Fruit fly (Drosophila melanogaster) whole organism, embryonic: Measurements from ENCODE around the gene CG14017.

Experiments used
- ATbp ChIP-seq: fragments of 200-800 bp; sonication (Bioruptor generic); optimal IDR thresholded peaks from 2 replicates; lab custom pipeline; 2017; ENCODE audit warnings: missing biosample characterization, mild to moderate bottlenecking, missing genetic modification characterization, missing genetic modification reagents
- Adf1 ChIP-seq: fragments of 200-800 bp; sonication (Bioruptor generic); IDR thresholded peaks from 2 replicates; pipeline ENCODE4 v1.3.6; 2022; ENCODE audit warnings: missing biosample characterization, missing genetic modification characterization
- CG11695 ChIP-seq: fragments of 200-800 bp; sonication (Bioruptor generic); IDR thresholded peaks from 3 replicates; pipeline ENCODE4 v1.3.6; 2022; ENCODE audit warnings: missing biosample characterization, missing genetic modification characterization
- CG12155 ChIP-seq: fragments of 200-800 bp; sonication (Bioruptor generic); optimal IDR thresholded peaks from 3 replicates; lab custom pipeline; 2016; ENCODE audit warnings: missing biosample characterization, missing genetic modification characterization
- CG13775 ChIP-seq: fragments of 200-800 bp; sonication (Bioruptor generic); optimal IDR thresholded peaks from 3 replicates; lab custom pipeline; 2017; ENCODE audit warnings: missing biosample characterization, mild to moderate bottlenecking, missing genetic modification characterization
- CG14050 ChIP-seq: fragments of 200-800 bp; sonication (Bioruptor generic); IDR thresholded peaks from 3 replicates; pipeline ENCODE4 v1.3.6; 2022; ENCODE audit warnings: missing biosample characterization, missing genetic modification characterization
- CG14710 ChIP-seq: fragments of 200-800 bp; sonication (Bioruptor generic); optimal IDR thresholded peaks from 3 replicates; lab custom pipeline; 2019; ENCODE audit warnings: missing biosample characterization, mild to moderate bottlenecking, missing genetic modification characterization, moderate library complexity
- CG1529 ChIP-seq: fragments of 200-800 bp; sonication (Bioruptor generic); optimal IDR thresholded peaks from 3 replicates; lab custom pipeline; 2018; ENCODE audit warnings: missing biosample characterization, missing genetic modification characterization
- CG16813 ChIP-seq: fragments of 200-800 bp; sonication (Bioruptor generic); IDR thresholded peaks from 3 replicates; pipeline ENCODE4 v1.3.6; 2022; ENCODE audit warnings: missing biosample characterization, missing genetic modification characterization; ENCODE audit not compliant: partially characterized antibody
- CG1792 ChIP-seq: fragments of 200-800 bp; sonication (Bioruptor generic); optimal IDR thresholded peaks from 2 replicates; lab custom pipeline; 2016; ENCODE audit warnings: missing biosample characterization, missing genetic modification characterization
- CG18476 ChIP-seq: fragments of 200-800 bp; sonication (Bioruptor generic); optimal IDR thresholded peaks from 2 replicates; lab custom pipeline; 2016; ENCODE audit warnings: missing biosample characterization, mild to moderate bottlenecking, missing genetic modification characterization
- CG18599 ChIP-seq: fragments of 200-800 bp; sonication (Bioruptor generic); optimal IDR thresholded peaks from 3 replicates; lab custom pipeline; 2017; ENCODE audit warnings: missing biosample characterization, missing genetic modification characterization, mild to moderate bottlenecking, moderate library complexity, missing genetic modification reagents
- CG3838 ChIP-seq: fragments of 200-800 bp; sonication (Bioruptor generic); optimal IDR thresholded peaks from 3 replicates; lab custom pipeline; 2016; ENCODE audit warnings: missing biosample characterization, missing genetic modification characterization
- CG3847 ChIP-seq: fragments of 200-800 bp; sonication (Bioruptor generic); IDR thresholded peaks from 2 replicates; pipeline ENCODE4 v1.3.6; 2022; ENCODE audit warnings: missing biosample characterization, missing genetic modification characterization
- CG43689 ChIP-seq: fragments of 200-800 bp; sonication (Bioruptor generic); IDR thresholded peaks from 2 replicates; pipeline ENCODE4 v1.3.6; 2022; ENCODE audit warnings: missing biosample characterization, missing genetic modification characterization
- CG4820 ChIP-seq: fragments of 200-800 bp; sonication (Bioruptor generic); optimal IDR thresholded peaks from 3 replicates; lab custom pipeline; 2016; ENCODE audit warnings: missing biosample characterization, missing genetic modification characterization
- CG4854 ChIP-seq: fragments of 200-800 bp; sonication (Bioruptor generic); optimal IDR thresholded peaks from 2 replicates; lab custom pipeline; 2016; ENCODE audit warnings: missing biosample characterization, missing genetic modification characterization, inconsistent platforms
- CG6654 ChIP-seq: fragments of 200-800 bp; sonication (Bioruptor generic); optimal IDR thresholded peaks from 2 replicates; lab custom pipeline; 2017; ENCODE audit warnings: missing biosample characterization, mild to moderate bottlenecking, missing genetic modification characterization
- CG6791 ChIP-seq: fragments of 200-800 bp; sonication (Bioruptor generic); IDR thresholded peaks from 3 replicates; pipeline ENCODE4 v1.3.6; 2022; ENCODE audit warnings: missing biosample characterization, missing genetic modification characterization; ENCODE audit not compliant: partially characterized antibody
- CG7745 ChIP-seq: fragments of 200-800 bp; sonication (Bioruptor generic); optimal IDR thresholded peaks from 2 replicates; lab custom pipeline; 2018; ENCODE audit warnings: missing biosample characterization, mild to moderate bottlenecking, missing genetic modification characterization, moderate library complexity
- CG9437 ChIP-seq: fragments of 200-800 bp; sonication (Bioruptor generic); optimal IDR thresholded peaks from 2 replicates; lab custom pipeline; 2018; ENCODE audit warnings: missing biosample characterization, mild to moderate bottlenecking, missing genetic modification characterization
- CHES-1-like ChIP-seq: fragments of 200-800 bp; sonication (Bioruptor generic); optimal IDR thresholded peaks from 2 replicates; lab custom pipeline; 2016; ENCODE audit warnings: missing biosample characterization, missing genetic modification characterization
- Camta ChIP-seq: fragments of 200-800 bp; sonication (Bioruptor generic); optimal IDR thresholded peaks from 2 replicates; lab custom pipeline; 2016; ENCODE audit warnings: missing biosample characterization, missing genetic modification characterization
- Dbx ChIP-seq: fragments of 200-800 bp; sonication (Bioruptor generic); IDR thresholded peaks from 3 replicates; pipeline ENCODE4 v1.3.6; 2022; ENCODE audit warnings: missing biosample characterization, missing genetic modification characterization
- H15 ChIP-seq: fragments of 200-800 bp; sonication (Bioruptor generic); IDR thresholded peaks from 3 replicates; pipeline ENCODE4 v1.3.6; 2022; ENCODE audit warnings: missing biosample characterization, missing genetic modification characterization
- HHEX ChIP-seq: fragments of 200-800 bp; sonication (Bioruptor generic); optimal IDR thresholded peaks from 3 replicates; lab custom pipeline; 2017; ENCODE audit warnings: missing biosample characterization, mild to moderate bottlenecking, missing genetic modification characterization, missing genetic modification reagents
- HLH4C ChIP-seq: fragments of 200-800 bp; sonication (Bioruptor generic); IDR thresholded peaks from 3 replicates; pipeline ENCODE4 v1.3.6; 2022; ENCODE audit warnings: missing biosample characterization, missing genetic modification characterization; ENCODE audit not compliant: partially characterized antibody
- MESR4 ChIP-seq: fragments of 200-800 bp; sonication (Bioruptor generic); optimal IDR thresholded peaks from 2 replicates; lab custom pipeline; 2018; ENCODE audit warnings: missing biosample characterization, mild to moderate bottlenecking, missing genetic modification characterization, moderate library complexity
- Mes4 ChIP-seq: fragments of 200-800 bp; sonication (Bioruptor generic); optimal IDR thresholded peaks from 2 replicates; lab custom pipeline; 2016; ENCODE audit warnings: missing biosample characterization, missing genetic modification characterization
- Nf-YA ChIP-seq: fragments of 200-800 bp; sonication (Bioruptor generic); IDR thresholded peaks from 2 replicates; pipeline ENCODE4 v1.3.6; 2022; ENCODE audit warnings: missing biosample characterization, missing genetic modification characterization
- Sin3A ChIP-seq: fragments of >200 bp; optimal IDR thresholded peaks from 2 replicates; lab custom pipeline; 2018
- Sox100B ChIP-seq: fragments of 200-800 bp; sonication (Bioruptor generic); optimal IDR thresholded peaks from 3 replicates; lab custom pipeline; 2018; ENCODE audit warnings: missing biosample characterization, mild to moderate bottlenecking, missing genetic modification characterization
- ap ChIP-seq: fragments of 200-800 bp; sonication (Bioruptor generic); IDR thresholded peaks from 2 replicates; pipeline ENCODE4 v1.3.6; 2022; ENCODE audit warnings: missing biosample characterization, missing genetic modification characterization
- bsh ChIP-seq, 2 experiments: fragments of 200-800 bp; sonication (Bioruptor generic); optimal IDR thresholded peaks; 2 replicates each; lab custom pipeline; 2017 to 2018; ENCODE audit warnings: mild to moderate bottlenecking in 2 of 2, missing biosample characterization in 2 of 2, missing genetic modification characterization in 2 of 2, moderate library complexity in 1 of 2
- chinmo ChIP-seq: fragments of 200-800 bp; sonication (Bioruptor generic); IDR thresholded peaks from 4 replicates; pipeline ENCODE4 v1.3.6; 2022; ENCODE audit warnings: missing biosample characterization, missing genetic modification characterization; ENCODE audit not compliant: partially characterized antibody
- chn ChIP-seq: fragments of 200-800 bp; sonication (Bioruptor generic); optimal IDR thresholded peaks from 2 replicates; lab custom pipeline; 2016; ENCODE audit warnings: missing biosample characterization, missing genetic modification characterization
- jigr1 ChIP-seq: fragments of 200-800 bp; sonication (Bioruptor generic); IDR thresholded peaks from 3 replicates; pipeline ENCODE4 v1.3.6; 2022; ENCODE audit warnings: missing biosample characterization, missing genetic modification characterization
- kay ChIP-seq: fragments of 200-800 bp; sonication (Bioruptor generic); optimal IDR thresholded peaks from 2 replicates; lab custom pipeline; 2016; ENCODE audit warnings: missing biosample characterization, missing genetic modification characterization
- klu ChIP-seq: fragments of 200-800 bp; sonication (Bioruptor generic); IDR thresholded peaks from 2 replicates; pipeline ENCODE4 v1.3.6; 2022; ENCODE audit warnings: missing biosample characterization, missing genetic modification characterization
- mld ChIP-seq: fragments of 200-800 bp; sonication (Bioruptor generic); IDR thresholded peaks from 3 replicates; pipeline ENCODE4 v1.3.6; 2022; ENCODE audit warnings: missing biosample characterization, missing genetic modification characterization; ENCODE audit not compliant: partially characterized antibody
- oc ChIP-seq: fragments of 200-800 bp; sonication (Bioruptor generic); optimal IDR thresholded peaks from 2 replicates; lab custom pipeline; 2018; ENCODE audit warnings: missing biosample characterization, mild to moderate bottlenecking, missing genetic modification characterization, moderate library complexity
- otp ChIP-seq: fragments of 200-800 bp; sonication (Bioruptor generic); IDR thresholded peaks from 3 replicates; pipeline ENCODE4, ENCODE4 v1.3.6; 2022; ENCODE audit warnings: missing biosample characterization, missing genetic modification characterization
- pnt ChIP-seq: fragments of 200-800 bp; sonication (Bioruptor generic); optimal IDR thresholded peaks from 3 replicates; lab custom pipeline; 2016; ENCODE audit warnings: missing biosample characterization, missing genetic modification characterization
- ranshi ChIP-seq: fragments of 200-800 bp; sonication (Bioruptor generic); IDR thresholded peaks from 2 replicates; pipeline ENCODE4 v1.3.6; 2022; ENCODE audit warnings: missing biosample characterization, missing genetic modification characterization
- rib ChIP-seq: fragments of 200-800 bp; sonication (Bioruptor generic); IDR thresholded peaks from 2 replicates; pipeline ENCODE4 v1.3.6; 2022; ENCODE audit warnings: missing biosample characterization, missing genetic modification characterization
- shn ChIP-seq: fragments of 200-800 bp; sonication (Bioruptor generic); optimal IDR thresholded peaks from 3 replicates; lab custom pipeline; 2016; ENCODE audit warnings: missing biosample characterization, missing genetic modification characterization
- trem ChIP-seq: fragments of 200-800 bp; optimal IDR thresholded peaks from 3 replicates; lab custom pipeline; 2019; ENCODE audit warnings: missing biosample characterization, mild to moderate bottlenecking, missing genetic modification characterization, moderate library complexity
- vfl ChIP-seq: fragments of 200-800 bp; sonication (Bioruptor generic); optimal IDR thresholded peaks from 2 replicates; lab custom pipeline; 2016; ENCODE audit warnings: missing biosample characterization, missing genetic modification characterization
- zen ChIP-seq: fragments of 200-800 bp; sonication (Bioruptor generic); optimal IDR thresholded peaks from 3 replicates; lab custom pipeline; 2018; ENCODE audit warnings: missing biosample characterization, mild to moderate bottlenecking, missing genetic modification characterization, moderate library complexity

The CG14017 gene

DNA sequence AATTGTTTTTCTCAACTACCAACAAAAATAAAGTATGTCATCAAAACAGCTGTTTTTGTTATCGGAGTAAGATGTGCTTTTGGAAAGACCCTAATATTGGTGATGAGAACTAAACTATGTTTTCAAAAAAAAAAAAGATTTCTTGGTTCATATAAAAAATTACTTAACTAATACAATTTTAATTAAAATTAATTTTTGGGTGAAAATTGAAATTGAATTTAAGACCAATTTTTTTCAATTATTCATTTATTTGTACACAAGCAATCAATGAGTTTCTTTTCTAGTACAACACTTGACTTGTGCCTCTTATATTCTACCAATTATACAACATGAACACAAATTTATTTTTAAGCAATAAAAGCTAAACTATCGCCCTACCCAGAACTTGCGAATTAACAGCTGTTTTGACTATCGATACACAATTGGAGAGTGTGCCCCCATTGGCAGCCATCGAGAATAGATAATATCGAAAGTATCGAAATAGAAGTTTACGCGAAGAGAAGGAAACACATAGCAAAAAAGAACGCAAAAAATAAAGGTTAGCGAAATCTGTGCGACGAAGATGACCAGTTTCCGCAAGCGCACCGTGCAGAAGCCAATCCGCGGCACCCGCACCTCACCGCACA is 29.7 kb upstream of the CG14017 start, which contains the start of the genes Vps52 and Elp4 (continued):
- TF ChIP-seq MESR4 (peak; percentile 24), shn (GFP tag; lab: Kevin White, UChicago) (peak; percentile 14), HLH4C (GFP tag; lab: Robert Waterston, UW) (peak; percentile 83), CG43689 (GFP tag; lab: Robert Waterston, UW) (no peak), Camta (GFP tag; lab: Kevin White, UChicago) (peak; percentile 51), rib (peak; percentile 68; the same call in 1 of the 2 replicates), Sox100B (GFP tag; lab: Kevin White, UChicago) (no peak), ap (GFP tag; lab: Robert Waterston, UW) (peak; percentile 19; the same call in 1 of the 2 replicates), CG3847 (GFP tag; lab: Robert Waterston, UW) (peak; percentile 73), CHES-1-like (GFP tag; lab: Kevin White, UChicago) (peak; percentile 44), ATbp (GFP tag; lab: Kevin White, UChicago) (no peak), jigr1 (GFP tag; lab: Robert Waterston, UW) (no peak), Mes4 (GFP tag; lab: Kevin White, UChicago) (peak; percentile 17), CG1792 (GFP tag; lab: Kevin White, UChicago) (peak; percentile 8), Dbx (GFP tag; lab: Robert Waterston, UW) (peak; percentile 70; the same call in 2 of the 3 replicates), H15 (GFP tag; lab: Robert Waterston, UW) (peak; percentile 59; the same call in 1 of the 3 replicates), ranshi (GFP tag; lab: Robert Waterston, UW) (peak; percentile 57; the same call in 1 of the 2 replicates), mld (GFP tag; lab: Robert Waterston, UW) (0 out of 3 replicates have a peak, but pooled peaks have one; percentile 48), CG11695 (peak; percentile 68; the same call in 2 of the 3 replicates), trem (tag; lab: Kevin White, UChicago) (peak; percentile 61), bsh (GFP tag; optimal IDR thresholded peaks at IDR 0.05; lab: Kevin White, UChicago) (peak in 1 of 2 experiments; percentile 72), CG14710 (tag; lab: Kevin White, UChicago) (peak; percentile 99), otp (GFP tag; lab: Robert Waterston, UW) (no peak), CG1529 (GFP tag; lab: Kevin White, UChicago) (peak; percentile 27), chinmo (0 out of 4 replicates have a peak, but pooled peaks have one; percentile 55), CG6654 (GFP tag; lab: Kevin White, UChicago) (peak; percentile 29), CG14050 (GFP tag; lab: Robert Waterston, UW) (peak; percentile 27; the same call in 2 of the 3 replicates), Nf-YA (GFP tag; lab: Robert Waterston, UW) (no peak), zen (tag; lab: Kevin White, UChicago) (peak; percentile 71), CG7745 (no peak), CG9437 (GFP tag; lab: Kevin White, UChicago) (peak; percentile 65), pnt (GFP tag; lab: Kevin White, UChicago) (peak; percentile 20), CG16813 (GFP tag; lab: Robert Waterston, UW) (peak; percentile 73), CG13775 (peak; percentile 81), chn (GFP tag; lab: Kevin White, UChicago) (peak; percentile 40), CG18476 (GFP tag; lab: Kevin White, UChicago) (no peak), Adf1 (GFP tag; lab: Robert Waterston, UW) (no peak), CG12155 (GFP tag; lab: Kevin White, UChicago) (peak; percentile 77), vfl (GFP tag; lab: Kevin White, UChicago) (peak; percentile 37), CG6791 (GFP tag; lab: Robert Waterston, UW) (peak; percentile 80), CG4854 (GFP tag; lab: Kevin White, UChicago) (peak; percentile 53), Sin3A (lab: Kevin White, UChicago) (peak; percentile 3), HHEX (GFP tag; lab: Kevin White, UChicago) (peak; percentile 63), CG3838 (GFP tag; lab: Kevin White, UChicago) (peak; percentile 25), klu (peak; percentile 58; the same call in 1 of the 2 replicates), CG18599 (no peak), kay (GFP tag; lab: Kevin White, UChicago) (peak; percentile 73), CG4820 (GFP tag; lab: Kevin White, UChicago) (peak; percentile 54), oc (tag; lab: Kevin White, UChicago) (peak; percentile 53)
